Fruit fly (Drosophila melanogaster): Measurements from ENCODE around the gene kin17.

Gene kin17

DNA sequence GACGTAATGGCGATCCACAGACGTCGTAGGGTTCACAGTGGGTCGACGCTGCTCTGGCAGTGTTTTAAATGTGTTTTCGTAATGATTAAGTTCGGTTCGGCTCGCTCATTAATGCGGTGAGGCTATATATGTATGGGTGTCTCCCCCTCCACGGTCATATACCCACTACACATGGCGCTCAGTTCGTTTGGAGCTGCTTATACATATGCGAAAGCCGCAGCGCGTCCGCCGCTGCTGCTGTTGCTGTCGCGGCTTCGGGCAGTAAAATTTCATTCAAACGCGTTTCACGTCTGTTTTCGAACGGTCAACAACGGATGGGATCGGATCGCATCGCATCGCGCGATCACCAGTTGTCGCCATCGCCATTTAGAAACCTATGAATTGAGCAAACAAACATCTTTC lies 29.4 kb downstream of the kin17 start:
- TF ChIP-seq Blimp-1 (GFP tag; optimal IDR thresholded peaks at IDR 0.05) (no peak), Hr4 (GFP tag; optimal IDR thresholded peaks at IDR 0.05) (no peak), svp (GFP tag) (peak; percentile 98), CG11762 (GFP tag; optimal IDR thresholded peaks at IDR 0.05; ENCODE audit: insufficient read depth) (no peak), esn (GFP tag; optimal IDR thresholded peaks at IDR 0.05) (no peak), CG1621 (tag; optimal IDR thresholded peaks at IDR 0.05) (peak; percentile 4), CG6276 (GFP tag; optimal IDR thresholded peaks at IDR 0.05) (peak; percentile 50), dac (GFP tag; optimal IDR thresholded peaks at IDR 0.05) (no peak), CG6808 (GFP tag; optimal IDR thresholded peaks at IDR 0.05) (no peak), net (GFP tag; optimal IDR thresholded peaks at IDR 0.05) (no peak), Eip75B (GFP tag; optimal IDR thresholded peaks at IDR 0.05) (no peak), fkh (GFP tag; optimal IDR thresholded peaks at IDR 0.05) (peak; percentile 57), CG15336 (GFP tag; IDR thresholded peaks at IDR 0.05) (peak; percentile 18; the same call in 1 of the 2 replicates), CG32006 (GFP tag; optimal IDR thresholded peaks at IDR 0.05) (no peak)

- TF ChIP-seq CG6163 (GFP tag; IDR thresholded peaks at IDR 0.05) (peak; percentile 23; the same call in 1 of the 3 replicates), Smox (GFP tag; optimal IDR thresholded peaks at IDR 0.05) (no peak), Lpt (GFP tag; optimal IDR thresholded peaks at IDR 0.05) (no peak), acj6 (GFP tag; optimal IDR thresholded peaks at IDR 0.05) (no peak), salr (GFP tag; optimal IDR thresholded peaks at IDR 0.05) (no peak), svp (GFP tag) (peak; percentile 88), CG8119 (GFP tag; IDR thresholded peaks at IDR 0.05) (no peak), CG8632 (GFP tag; optimal IDR thresholded peaks at IDR 0.05) (no peak), fkh (GFP tag; optimal IDR thresholded peaks at IDR 0.05) (peak; percentile 26), lz (GFP tag; optimal IDR thresholded peaks at IDR 0.05) (no peak), Eip78C (GFP tag) (peak; percentile 24), CG6276 (GFP tag; optimal IDR thresholded peaks at IDR 0.05) (no peak), Sox15 (GFP tag; optimal IDR thresholded peaks at IDR 0.05) (no peak), vri (GFP tag; optimal IDR thresholded peaks at IDR 0.05) (peak; percentile 44), CG6808 (GFP tag; optimal IDR thresholded peaks at IDR 0.05) (no peak)
These were observed 30.6 kb downstream of the kin17 start for dm6 chr3L:20387038-20387842.

DNA sequence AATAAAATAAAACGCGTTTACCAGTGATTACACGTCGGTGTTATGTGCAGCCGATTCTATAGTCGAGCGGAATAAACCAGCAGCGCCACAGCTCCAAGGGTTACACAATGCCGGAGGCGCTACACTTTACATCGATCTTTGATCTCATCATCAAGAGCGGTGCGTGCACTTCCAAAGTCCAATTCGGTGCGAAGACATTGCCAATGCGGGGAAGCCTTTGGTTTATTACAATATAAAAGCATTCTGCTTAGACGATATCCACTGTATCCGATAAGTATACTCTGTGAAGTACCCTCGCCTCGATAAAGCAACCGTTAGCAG lies 31.2 kb downstream of the kin17 start:
- TF ChIP-seq spab (GFP tag; optimal IDR thresholded peaks at IDR 0.05) (peak; percentile 18), CG6276 (GFP tag; optimal IDR thresholded peaks at IDR 0.05) (peak; percentile 43), CG8119 (GFP tag; IDR thresholded peaks at IDR 0.05) (0 out of 3 replicates have a peak, but pooled peaks have one; percentile 16), Eip78C (GFP tag) (peak; percentile 27), ss (GFP tag; optimal IDR thresholded peaks at IDR 0.05) (peak in 1 of 2 experiments; percentile 68), Sox14 (GFP tag; optimal IDR thresholded peaks at IDR 0.05) (no peak), CG9139 (GFP tag; optimal IDR thresholded peaks at IDR 0.05) (peak; percentile 49), pdm3 (GFP tag; optimal IDR thresholded peaks at IDR 0.05) (no peak), CG1621 (tag; optimal IDR thresholded peaks at IDR 0.05) (peak; percentile 3), CG6808 (GFP tag; optimal IDR thresholded peaks at IDR 0.05) (peak; percentile 62)

- TF ChIP-seq dac (GFP tag; optimal IDR thresholded peaks at IDR 0.05) (no peak), cyc (GFP tag; optimal IDR thresholded peaks at IDR 0.05) (no peak), CG32006 (GFP tag; optimal IDR thresholded peaks at IDR 0.05) (no peak), CG8119 (GFP tag; IDR thresholded peaks at IDR 0.05) (no peak), CG6163 (GFP tag; IDR thresholded peaks at IDR 0.05) (no peak), fkh (GFP tag; optimal IDR thresholded peaks at IDR 0.05) (peak; percentile 51), Met (GFP tag; optimal IDR thresholded peaks at IDR 0.05) (no peak), CG10669 (GFP tag; optimal IDR thresholded peaks at IDR 0.05) (no peak), CG3919 (GFP tag; optimal IDR thresholded peaks at IDR 0.05) (no peak), Blimp-1 (GFP tag; optimal IDR thresholded peaks at IDR 0.05) (no peak), CG31627 (GFP tag; optimal IDR thresholded peaks at IDR 0.05) (peak; percentile 25), CG6792 (GFP tag; optimal IDR thresholded peaks at IDR 0.05) (no peak), CG9139 (GFP tag; optimal IDR thresholded peaks at IDR 0.05) (no peak), Lpt (GFP tag; optimal IDR thresholded peaks at IDR 0.05) (no peak), fd85E (GFP tag; optimal IDR thresholded peaks at IDR 0.05) (no peak), fd59A (GFP tag; optimal IDR thresholded peaks at IDR 0.05) (no peak), Smox (GFP tag; optimal IDR thresholded peaks at IDR 0.05) (no peak), Eip78C (GFP tag) (peak; percentile 41), CG10631 (GFP tag; optimal IDR thresholded peaks at IDR 0.05) (no peak), Ets96B (tag; optimal IDR thresholded peaks at IDR 0.05) (no peak), Eip93F (GFP tag; optimal IDR thresholded peaks at IDR 0.05) (no peak), pdm3 (GFP tag; optimal IDR thresholded peaks at IDR 0.05) (no peak), Sox15 (GFP tag; optimal IDR thresholded peaks at IDR 0.05) (no peak), dsx (GFP tag; optimal IDR thresholded peaks at IDR 0.05; ENCODE audit: poor library complexity, severe bottlenecking) (no peak), esn (GFP tag; optimal IDR thresholded peaks at IDR 0.05) (peak; percentile 26), eg (GFP tag; IDR thresholded peaks at IDR 0.05) (no peak)
These were observed 32.4 kb downstream of the kin17 start for dm6 chr3L:20388983-20389382.

Data from whole organism, prepupa.